Fruit fly (Drosophila melanogaster): ENCODE measurements around the gene CG43373.

The CG43373 gene

dm6 chr3L:16533932-16534331 is 9.2 kb downstream of the CG43373 start (continued):
- peak; percentile 92 for TF ChIP-seq phol (tag; optimal IDR thresholded peaks at IDR 0.05)
- TF ChIP-seq nerfin-2 (GFP tag; IDR thresholded peaks at IDR 0.05; ENCODE audit: partially characterized antibody): no peak
- no peak for TF ChIP-seq Tbp (GFP tag; optimal IDR thresholded peaks at IDR 0.05)
- TF ChIP-seq CoRest (tag; optimal IDR thresholded peaks at IDR 0.05): peak; percentile 92
- TF ChIP-seq pho (GFP tag; optimal IDR thresholded peaks at IDR 0.05): peak; percentile 54
- peak; percentile 87 for TF ChIP-seq dysf (GFP tag; IDR thresholded peaks at IDR 0.05)
- TF ChIP-seq CG8281 (tag; optimal IDR thresholded peaks at IDR 0.05): peak; percentile 58
- TF ChIP-seq Stat92E (GFP tag; optimal IDR thresholded peaks at IDR 0.05): no peak
- TF ChIP-seq salm (tag; optimal IDR thresholded peaks at IDR 0.05): peak; percentile 63
- no peak; the same call in 1 of the 2 replicates for TF ChIP-seq chm (GFP tag; IDR thresholded peaks at IDR 0.05)
- peak in 1 of 3 experiments; percentile 83 for TF ChIP-seq lola (GFP tag; optimal IDR thresholded peaks at IDR 0.05)
- peak in 1 of 2 experiments; percentile 75 for TF ChIP-seq Eip74EF (GFP tag; optimal IDR thresholded peaks at IDR 0.05)
- peak; percentile 70 for TF ChIP-seq dmrt11E (tag; optimal IDR thresholded peaks at IDR 0.05)
- peak; percentile 48 for TF ChIP-seq NK7.1 (GFP tag; optimal IDR thresholded peaks at IDR 0.05)
- TF ChIP-seq slp2 (GFP tag; optimal IDR thresholded peaks at IDR 0.05): peak; percentile 60
- no peak for TF ChIP-seq sim (GFP tag; IDR thresholded peaks at IDR 0.05)
- no peak for TF ChIP-seq CG7745 (tag; optimal IDR thresholded peaks at IDR 0.05)
- no peak for TF ChIP-seq Dip2 (GFP tag; IDR thresholded peaks at IDR 0.05)
- TF ChIP-seq cg (GFP tag; optimal IDR thresholded peaks at IDR 0.05): peak; percentile 35
- TF ChIP-seq tap (tag; optimal IDR thresholded peaks at IDR 0.05): peak; percentile 69
- no peak for TF ChIP-seq CG14860 (GFP tag; IDR thresholded peaks at IDR 0.05; ENCODE audit: partially characterized antibody)
- TF ChIP-seq exex (tag; optimal IDR thresholded peaks at IDR 0.05): peak; percentile 25
- TF ChIP-seq Blimp-1 (GFP tag; optimal IDR thresholded peaks at IDR 0.05): peak; percentile 86
- peak; percentile 11 for TF ChIP-seq repo (GFP tag; optimal IDR thresholded peaks at IDR 0.05)
- peak; percentile 88 for TF ChIP-seq CG13424 (tag; optimal IDR thresholded peaks at IDR 0.05)
- 0 out of 2 replicates have a peak, but pooled peaks have one; percentile 7 for TF ChIP-seq dimm (GFP tag; IDR thresholded peaks at IDR 0.05)
- peak; percentile 35; the same call in 1 of the 3 replicates for TF ChIP-seq CG11456 (GFP tag; IDR thresholded peaks at IDR 0.05)
- TF ChIP-seq Dbx (GFP tag; IDR thresholded peaks at IDR 0.05): peak; percentile 64; the same call in 2 of the 3 replicates
- TF ChIP-seq CG17568 (GFP tag; optimal IDR thresholded peaks at IDR 0.05): peak; percentile 57
- peak; percentile 83 for TF ChIP-seq row (GFP tag; IDR thresholded peaks at IDR 0.05)
- no peak for TF ChIP-seq CG3163 (GFP tag; optimal IDR thresholded peaks at IDR 0.05)
- TF ChIP-seq gt (GFP tag; IDR thresholded peaks at IDR 0.05): no peak
- TF ChIP-seq CG30403 (GFP tag; optimal IDR thresholded peaks at IDR 0.05): peak; percentile 91
- peak; percentile 49; the same call in 1 of the 3 replicates for TF ChIP-seq otp (GFP tag; IDR thresholded peaks at IDR 0.05)
- TF ChIP-seq CG2678 (tag; optimal IDR thresholded peaks at IDR 0.05): peak; percentile 93
- peak; percentile 82 for TF ChIP-seq Xbp1 (GFP tag; optimal IDR thresholded peaks at IDR 0.05)
- TF ChIP-seq C15 (GFP tag; IDR thresholded peaks at IDR 0.05): 0 out of 3 replicates have a peak, but pooled peaks have one; percentile 45
- peak; percentile 57 for TF ChIP-seq gsb (GFP tag; IDR thresholded peaks at IDR 0.05)
- peak; percentile 69 for TF ChIP-seq CG15601 (tag; optimal IDR thresholded peaks at IDR 0.05)
- peak; percentile 86 for TF ChIP-seq unpg (GFP tag; optimal IDR thresholded peaks at IDR 0.05)
- TF ChIP-seq CG6854 (GFP tag; optimal IDR thresholded peaks at IDR 0.05): peak; percentile 42
- peak; percentile 6 for TF ChIP-seq CG17186 (GFP tag; optimal IDR thresholded peaks at IDR 0.05)
- TF ChIP-seq dm (GFP tag; optimal IDR thresholded peaks at IDR 0.05): peak; percentile 49
- TF ChIP-seq CG6765 (GFP tag; optimal IDR thresholded peaks at IDR 0.05): peak; percentile 40
- TF ChIP-seq D19B (GFP tag; optimal IDR thresholded peaks at IDR 0.05): peak; percentile 53
- TF ChIP-seq h (optimal IDR thresholded peaks at IDR 0.05): no peak
- TF ChIP-seq al (GFP tag; IDR thresholded peaks at IDR 0.05): peak; percentile 59; the same call in 1 of the 2 replicates
- peak; percentile 86 for TF ChIP-seq CG3281 (GFP tag; optimal IDR thresholded peaks at IDR 0.05)
- peak; percentile 85 for TF ChIP-seq CG14710 (tag; optimal IDR thresholded peaks at IDR 0.05)
- TF ChIP-seq Dip3 (GFP tag; optimal IDR thresholded peaks at IDR 0.05): peak; percentile 57
